Fruit fly (Drosophila melanogaster): ENCODE measurements around the gene RFeSP.

RFeSP gene

dm6 chr2L:1651053-1651452, 37.1 kb upstream of the RFeSP start, which contains the start of gene chinmo (continued):
- no peak for TF ChIP-seq ac (GFP tag; optimal IDR thresholded peaks at IDR 0.05)
- peak; percentile 70 for TF ChIP-seq Deaf1 (tag; optimal IDR thresholded peaks at IDR 0.05)
- TF ChIP-seq CG14965 (GFP tag; optimal IDR thresholded peaks at IDR 0.05; ENCODE audit: borderline replicate concordance): no peak
- TF ChIP-seq CG17359 (tag; optimal IDR thresholded peaks at IDR 0.05): peak; percentile 14
- TF ChIP-seq CG16779 (GFP tag; IDR thresholded peaks at IDR 0.05): peak; percentile 68
- TF ChIP-seq mld (GFP tag; IDR thresholded peaks at IDR 0.05; ENCODE audit: partially characterized antibody): no peak
- TF ChIP-seq lilli (GFP tag; optimal IDR thresholded peaks at IDR 0.05): peak; percentile 1
- TF ChIP-seq trh (GFP tag; optimal IDR thresholded peaks at IDR 0.05): no peak
- no peak for TF ChIP-seq fd3F (GFP tag; optimal IDR thresholded peaks at IDR 0.05)
- no peak for TF ChIP-seq CG31365 (tag; optimal IDR thresholded peaks at IDR 0.05)
- peak; percentile 25; the same call in 1 of the 2 replicates for TF ChIP-seq CG10321 (GFP tag; IDR thresholded peaks at IDR 0.05)
- peak; percentile 48; the same call in 1 of the 2 replicates for TF ChIP-seq nerfin-2 (GFP tag; IDR thresholded peaks at IDR 0.05; ENCODE audit: partially characterized antibody)
- TF ChIP-seq Sry-δ (GFP tag; optimal IDR thresholded peaks at IDR 0.05): no peak
- TF ChIP-seq CG10147 (GFP tag; optimal IDR thresholded peaks at IDR 0.05): peak; percentile 17
- peak; percentile 62; the same call in 2 of the 3 replicates for TF ChIP-seq CG11456 (GFP tag; IDR thresholded peaks at IDR 0.05)
- TF ChIP-seq vvl (GFP tag; IDR thresholded peaks at IDR 0.05): peak; percentile 65
- TF ChIP-seq nerfin-1 (tag; optimal IDR thresholded peaks at IDR 0.05): peak; percentile 79
- peak; percentile 60; the same call in 1 of the 2 replicates for TF ChIP-seq Awh (GFP tag; IDR thresholded peaks at IDR 0.05)
- no peak for TF ChIP-seq crp (GFP tag; optimal IDR thresholded peaks at IDR 0.05)
- peak in 1 of 2 experiments; percentile 82 for TF ChIP-seq insv (GFP tag; optimal IDR thresholded peaks at IDR 0.05)
- peak; percentile 54; the same call in 1 of the 2 replicates for TF ChIP-seq Bgb (GFP tag; IDR thresholded peaks at IDR 0.05; ENCODE audit: partially characterized antibody)
- TF ChIP-seq bigmax (GFP tag; optimal IDR thresholded peaks at IDR 0.05): no peak
- TF ChIP-seq wdn (GFP tag; IDR thresholded peaks at IDR 0.05): no peak
- peak; percentile 54; the same call in 1 of the 2 replicates for TF ChIP-seq Adf1 (GFP tag; IDR thresholded peaks at IDR 0.05)
- no peak for TF ChIP-seq Hand (GFP tag; optimal IDR thresholded peaks at IDR 0.05)
- TF ChIP-seq mirr (GFP tag; optimal IDR thresholded peaks at IDR 0.05): peak; percentile 21
- TF ChIP-seq Dll (GFP tag; IDR thresholded peaks at IDR 0.05; ENCODE audit: partially characterized antibody): 0 out of 4 replicates have a peak, but pooled peaks have one; percentile 23
- TF ChIP-seq Trl (optimal IDR thresholded peaks at IDR 0.05): peak; percentile 82 to 94
- TF ChIP-seq Trl (GFP tag; optimal IDR thresholded peaks at IDR 0.05): peak; percentile 16
- TF ChIP-seq oc (tag; optimal IDR thresholded peaks at IDR 0.05): peak; percentile 77
- peak; percentile 18 for TF ChIP-seq B-H2 (GFP tag; optimal IDR thresholded peaks at IDR 0.05)
- TF ChIP-seq CG17385 (GFP tag; optimal IDR thresholded peaks at IDR 0.05): peak; percentile 50
- peak; percentile 22 for TF ChIP-seq gro (GFP tag; optimal IDR thresholded peaks at IDR 0.05)
- TF ChIP-seq NFAT (GFP tag; IDR thresholded peaks at IDR 0.05): peak; percentile 58; the same call in 1 of the 2 replicates
- TF ChIP-seq seq (GFP tag; IDR thresholded peaks at IDR 0.05): peak; percentile 17; the same call in 1 of the 2 replicates
- TF ChIP-seq Dbx (GFP tag; IDR thresholded peaks at IDR 0.05): peak; percentile 59; the same call in 1 of the 3 replicates
- TF ChIP-seq caup (GFP tag; optimal IDR thresholded peaks at IDR 0.05; ENCODE audit: severe bottlenecking): peak; percentile 41
- TF ChIP-seq CHES-1-like (GFP tag; optimal IDR thresholded peaks at IDR 0.05): peak; percentile 19
- TF ChIP-seq CG14014 (GFP tag; IDR thresholded peaks at IDR 0.05): peak; percentile 32; the same call in 1 of the 2 replicates
- TF ChIP-seq kah (GFP tag; optimal IDR thresholded peaks at IDR 0.05): peak; percentile 26
- no peak for TF ChIP-seq chn (GFP tag; optimal IDR thresholded peaks at IDR 0.05)
- peak; percentile 53 for TF ChIP-seq cg (GFP tag; optimal IDR thresholded peaks at IDR 0.05)
- no peak for TF ChIP-seq dati (GFP tag; IDR thresholded peaks at IDR 0.05)
- peak; percentile 62; the same call in 1 of the 3 replicates for TF ChIP-seq otp (GFP tag; IDR thresholded peaks at IDR 0.05)
- peak; percentile 6; the same call in 1 of the 3 replicates for TF ChIP-seq zfh1 (GFP tag; IDR thresholded peaks at IDR 0.05)
- TF ChIP-seq CG7963 (GFP tag; IDR thresholded peaks at IDR 0.05; ENCODE audit: partially characterized antibody): no peak
- peak; percentile 79 for TF ChIP-seq ci (GFP tag; IDR thresholded peaks at IDR 0.05)
- no peak for TF ChIP-seq pho (GFP tag; optimal IDR thresholded peaks at IDR 0.05)
- no peak for TF ChIP-seq CG43689 (GFP tag; IDR thresholded peaks at IDR 0.05)
- TF ChIP-seq yki (optimal IDR thresholded peaks at IDR 0.05): peak; percentile 48

Measured in whole organism, embryonic.